Fruit fly (Drosophila melanogaster) whole organism, embryonic: ENCODE measurements around the gene CG17660.
A peak's percentile ranks its signal among the peaks of the same experiment; 100 is the strongest.

ENCODE experiments used
- ATbp ChIP-seq: fragments of 200-800 bp; sonication (Bioruptor generic); optimal IDR thresholded peaks from 2 replicates; lab custom pipeline; 2017; ENCODE audit warnings: missing biosample characterization, mild to moderate bottlenecking, missing genetic modification characterization, missing genetic modification reagents
- Ada2b ChIP-seq: fragments of 200-800 bp; sonication (Bioruptor generic); IDR thresholded peaks from 2 replicates; pipeline ENCODE4 v1.3.6; 2022; ENCODE audit warnings: missing biosample characterization, missing genetic modification characterization
- Bdp1 ChIP-seq: fragments of 200-800 bp; sonication (Bioruptor generic); optimal IDR thresholded peaks from 3 replicates; lab custom pipeline; 2016; ENCODE audit warnings: missing biosample characterization, missing genetic modification characterization
- CG11504 ChIP-seq: fragments of 200-800 bp; sonication (Bioruptor generic); optimal IDR thresholded peaks from 3 replicates; lab custom pipeline; 2019; ENCODE audit warnings: missing biosample characterization, mild to moderate bottlenecking, missing genetic modification characterization, moderate library complexity
- CG12942 ChIP-seq: fragments of 200-800 bp; sonication (Bioruptor generic); optimal IDR thresholded peaks from 3 replicates; lab custom pipeline; 2016; ENCODE audit warnings: missing biosample characterization, missing genetic modification characterization
- CG13894 ChIP-seq: fragments of 200-800 bp; sonication (Bioruptor generic); optimal IDR thresholded peaks from 3 replicates; lab custom pipeline; 2018; ENCODE audit warnings: missing biosample characterization, mild to moderate bottlenecking, missing genetic modification characterization, moderate library complexity
- CG14050 ChIP-seq: fragments of 200-800 bp; sonication (Bioruptor generic); IDR thresholded peaks from 3 replicates; pipeline ENCODE4 v1.3.6; 2022; ENCODE audit warnings: missing biosample characterization, missing genetic modification characterization
- CG14441 ChIP-seq: fragments of 200-800 bp; sonication (Bioruptor generic); IDR thresholded peaks from 2 replicates; pipeline ENCODE4 v1.3.6; 2022; ENCODE audit warnings: missing biosample characterization, missing genetic modification characterization
- CG15073 ChIP-seq: fragments of 200-800 bp; sonication (Bioruptor generic); optimal IDR thresholded peaks from 2 replicates; lab custom pipeline; 2016; ENCODE audit warnings: missing biosample characterization, missing genetic modification characterization
- CG17568 ChIP-seq: fragments of 200-800 bp; sonication (Bioruptor generic); optimal IDR thresholded peaks from 2 replicates; lab custom pipeline; 2018; ENCODE audit warnings: missing biosample characterization, mild to moderate bottlenecking, missing genetic modification characterization, moderate library complexity
- CG31441 ChIP-seq: fragments of 200-800 bp; sonication (Bioruptor generic); IDR thresholded peaks from 2 replicates; pipeline ENCODE4 v1.3.6; 2022; ENCODE audit warnings: missing biosample characterization, missing genetic modification characterization
- CG3726 ChIP-seq: fragments of 200-800 bp; sonication (Bioruptor generic); IDR thresholded peaks from 3 replicates; pipeline ENCODE4, ENCODE4 v1.3.6; 2022; ENCODE audit warnings: missing biosample characterization, missing genetic modification characterization
- CG4820 ChIP-seq: fragments of 200-800 bp; sonication (Bioruptor generic); optimal IDR thresholded peaks from 3 replicates; lab custom pipeline; 2016; ENCODE audit warnings: missing biosample characterization, missing genetic modification characterization
- CG6272 ChIP-seq: fragments of 200-800 bp; sonication (Bioruptor generic); IDR thresholded peaks from 2 replicates; pipeline ENCODE4 v1.3.6; 2022; ENCODE audit warnings: missing biosample characterization, missing genetic modification characterization
- CG6689 ChIP-seq: fragments of 200-800 bp; sonication (Bioruptor generic); IDR thresholded peaks from 2 replicates; pipeline ENCODE4 v1.3.6; 2022; ENCODE audit warnings: missing biosample characterization, missing genetic modification characterization
- CG7786 ChIP-seq: fragments of 200-800 bp; sonication (Bioruptor generic); optimal IDR thresholded peaks from 2 replicates; lab custom pipeline; 2016; ENCODE audit warnings: missing biosample characterization, missing genetic modification characterization
- CG9437 ChIP-seq: fragments of 200-800 bp; sonication (Bioruptor generic); optimal IDR thresholded peaks from 2 replicates; lab custom pipeline; 2018; ENCODE audit warnings: missing biosample characterization, mild to moderate bottlenecking, missing genetic modification characterization
- CHES-1-like ChIP-seq: fragments of 200-800 bp; sonication (Bioruptor generic); optimal IDR thresholded peaks from 2 replicates; lab custom pipeline; 2016; ENCODE audit warnings: missing biosample characterization, missing genetic modification characterization
- E2f2 ChIP-seq: fragments of 200-800 bp; sonication (Bioruptor generic); IDR thresholded peaks from 2 replicates; pipeline ENCODE4 v1.3.6; 2022; ENCODE audit warnings: missing biosample characterization, missing genetic modification characterization
- Lhr ChIP-seq: fragments of 200-800 bp; sonication (Bioruptor generic); optimal IDR thresholded peaks from 3 replicates; lab custom pipeline; 2017; ENCODE audit warnings: mild to moderate bottlenecking, missing biosample characterization, missing genetic modification reagents, missing genetic modification characterization
- Lim3 ChIP-seq: fragments of 200-800 bp; sonication (Bioruptor generic); IDR thresholded peaks from 2 replicates; pipeline ENCODE4 v1.3.6; 2022; ENCODE audit warnings: missing biosample characterization, missing genetic modification characterization
- MTF-1 ChIP-seq: fragments of 200-800 bp; sonication (Bioruptor generic); optimal IDR thresholded peaks from 2 replicates; lab custom pipeline; 2018; ENCODE audit warnings: missing biosample characterization, mild to moderate bottlenecking, missing genetic modification characterization, borderline replicate concordance
- Med ChIP-seq: fragments of 200-800 bp; sonication (Bioruptor generic); peaks from one replicate; lab custom pipeline; 2016; ENCODE audit warnings: missing biosample characterization, missing genetic modification characterization, mild to moderate bottlenecking, inconsistent platforms, moderate library complexity
- NfI ChIP-seq: fragments of 200-800 bp; sonication (Bioruptor generic); optimal IDR thresholded peaks from 3 replicates; lab custom pipeline; 2018; ENCODE audit warnings: missing biosample characterization, mild to moderate bottlenecking, missing genetic modification characterization, moderate library complexity
- Oli ChIP-seq: fragments of 200-800 bp; sonication (Bioruptor generic); optimal IDR thresholded peaks from 2 replicates; lab custom pipeline; 2018; ENCODE audit warnings: missing biosample characterization, mild to moderate bottlenecking, missing genetic modification characterization, moderate library complexity
- Rfx ChIP-seq: fragments of 200-800 bp; sonication (Bioruptor generic); IDR thresholded peaks from 2 replicates; pipeline ENCODE4 v1.3.6; 2022; ENCODE audit warnings: missing biosample characterization, missing genetic modification characterization
- Sin3A ChIP-seq: fragments of >200 bp; optimal IDR thresholded peaks from 2 replicates; lab custom pipeline; 2018
- Taf1 ChIP-seq: fragments of 200-800 bp; sonication (Bioruptor generic); IDR thresholded peaks from 2 replicates; pipeline ENCODE4 v1.3.6; 2022; ENCODE audit warnings: missing biosample characterization, missing genetic modification characterization
- Trl ChIP-seq, 3 experiments: fragments of >200 bp in 2 of 3; fragments of 200-800 bp in 1 of 3; sonication (Bioruptor generic) in 1 of 3; optimal IDR thresholded peaks; 2 replicates in 1 of 3; 3 replicates in 2 of 3; lab custom pipeline; 2016 to 2017; ENCODE audit warnings: missing biosample characterization in 1 of 3, missing genetic modification characterization in 1 of 3
- bab2 ChIP-seq: fragments of 200-800 bp; sonication (Bioruptor generic); optimal IDR thresholded peaks from 2 replicates; lab custom pipeline; 2016; ENCODE audit warnings: missing biosample characterization, missing genetic modification characterization
- bbx ChIP-seq: fragments of 200-800 bp; sonication (Bioruptor generic); IDR thresholded peaks from 2 replicates; pipeline ENCODE4 v1.3.6; 2022; ENCODE audit warnings: missing biosample characterization, missing genetic modification characterization; ENCODE audit not compliant: partially characterized antibody
- crc ChIP-seq: fragments of 200-800 bp; sonication (Bioruptor generic); optimal IDR thresholded peaks from 2 replicates; lab custom pipeline; 2016; ENCODE audit warnings: missing biosample characterization, missing genetic modification characterization
- danr ChIP-seq: fragments of 200-800 bp; sonication (Bioruptor generic); IDR thresholded peaks from 2 replicates; pipeline ENCODE4 v1.3.6; 2022; ENCODE audit warnings: missing biosample characterization, missing genetic modification characterization
- en ChIP-seq: fragments of 200-800 bp; sonication (Bioruptor generic); optimal IDR thresholded peaks from 2 replicates; lab custom pipeline; 2016; ENCODE audit warnings: missing biosample characterization, missing genetic modification characterization
- exex ChIP-seq: fragments of 200-800 bp; sonication (Bioruptor generic); optimal IDR thresholded peaks from 4 replicates; lab custom pipeline; 2018; ENCODE audit warnings: missing biosample characterization, mild to moderate bottlenecking, missing genetic modification characterization, moderate library complexity
- fd3F ChIP-seq: fragments of 200-800 bp; sonication (Bioruptor generic); optimal IDR thresholded peaks from 2 replicates; lab custom pipeline; 2018; ENCODE audit warnings: missing biosample characterization, mild to moderate bottlenecking, missing genetic modification characterization, moderate library complexity
- hbn ChIP-seq: fragments of 200-800 bp; sonication (Bioruptor generic); IDR thresholded peaks from 2 replicates; pipeline ENCODE4 v1.3.6; 2022; ENCODE audit warnings: missing biosample characterization, missing genetic modification characterization; ENCODE audit not compliant: partially characterized antibody
- kni ChIP-seq: fragments of 200-800 bp; sonication (Bioruptor generic); optimal IDR thresholded peaks from 3 replicates; lab custom pipeline; 2017; ENCODE audit warnings: mild to moderate bottlenecking, missing biosample characterization, missing genetic modification reagents, missing genetic modification characterization
- lilli ChIP-seq: fragments of 200-800 bp; sonication (Bioruptor generic); optimal IDR thresholded peaks from 3 replicates; lab custom pipeline; 2016; ENCODE audit warnings: missing biosample characterization, missing genetic modification characterization
- nau ChIP-seq: fragments of 200-800 bp; sonication (Bioruptor generic); optimal IDR thresholded peaks from 3 replicates; lab custom pipeline; 2017; ENCODE audit warnings: missing biosample characterization, mild to moderate bottlenecking, missing genetic modification characterization, missing genetic modification reagents
- pan ChIP-seq, 4 experiments: fragments of >200 bp in 3 of 4; fragments of 200-800 bp in 1 of 4; sonication (Bioruptor generic) in 1 of 4; optimal IDR thresholded peaks in 3 of 4; IDR thresholded peaks in 1 of 4; 2 replicates each; pipeline versions ENCODE4 v1.3.6 to Lab custom; 2017 to 2022; ENCODE audit warnings: missing biosample characterization in 2 of 4, missing genetic modification characterization in 2 of 4, mixed read lengths in 1 of 4
- pum ChIP-seq: fragments of 200-800 bp; sonication (Bioruptor generic); optimal IDR thresholded peaks from 2 replicates; lab custom pipeline; 2016; ENCODE audit warnings: missing biosample characterization, missing genetic modification characterization
- salm ChIP-seq: fragments of 200-800 bp; sonication (Bioruptor generic); optimal IDR thresholded peaks from 2 replicates; lab custom pipeline; 2018; ENCODE audit warnings: missing biosample characterization, mild to moderate bottlenecking, missing genetic modification characterization
- seq ChIP-seq: fragments of 200-800 bp; sonication (Bioruptor generic); IDR thresholded peaks from 2 replicates; pipeline ENCODE4 v1.3.6; 2022; ENCODE audit warnings: missing biosample characterization, missing genetic modification characterization
- so ChIP-seq: fragments of 200-800 bp; sonication (Bioruptor generic); IDR thresholded peaks from 3 replicates; pipeline ENCODE4 v1.3.6; 2022; ENCODE audit warnings: missing biosample characterization, missing genetic modification characterization
- sob ChIP-seq: fragments of 200-800 bp; sonication (Bioruptor generic); IDR thresholded peaks from 2 replicates; pipeline ENCODE4 v1.3.6; 2022; ENCODE audit warnings: missing biosample characterization, missing genetic modification characterization
- stc ChIP-seq: fragments of 200-800 bp; sonication (Bioruptor generic); IDR thresholded peaks from 2 replicates; pipeline ENCODE4 v1.3.6; 2022; ENCODE audit warnings: missing biosample characterization, missing genetic modification characterization
- zen2 ChIP-seq: fragments of 200-800 bp; sonication (Bioruptor generic); IDR thresholded peaks from 3 replicates; pipeline ENCODE4 v1.3.6; 2022; ENCODE audit warnings: missing biosample characterization, missing genetic modification characterization; ENCODE audit not compliant: partially characterized antibody

CG17660 gene

DNA sequence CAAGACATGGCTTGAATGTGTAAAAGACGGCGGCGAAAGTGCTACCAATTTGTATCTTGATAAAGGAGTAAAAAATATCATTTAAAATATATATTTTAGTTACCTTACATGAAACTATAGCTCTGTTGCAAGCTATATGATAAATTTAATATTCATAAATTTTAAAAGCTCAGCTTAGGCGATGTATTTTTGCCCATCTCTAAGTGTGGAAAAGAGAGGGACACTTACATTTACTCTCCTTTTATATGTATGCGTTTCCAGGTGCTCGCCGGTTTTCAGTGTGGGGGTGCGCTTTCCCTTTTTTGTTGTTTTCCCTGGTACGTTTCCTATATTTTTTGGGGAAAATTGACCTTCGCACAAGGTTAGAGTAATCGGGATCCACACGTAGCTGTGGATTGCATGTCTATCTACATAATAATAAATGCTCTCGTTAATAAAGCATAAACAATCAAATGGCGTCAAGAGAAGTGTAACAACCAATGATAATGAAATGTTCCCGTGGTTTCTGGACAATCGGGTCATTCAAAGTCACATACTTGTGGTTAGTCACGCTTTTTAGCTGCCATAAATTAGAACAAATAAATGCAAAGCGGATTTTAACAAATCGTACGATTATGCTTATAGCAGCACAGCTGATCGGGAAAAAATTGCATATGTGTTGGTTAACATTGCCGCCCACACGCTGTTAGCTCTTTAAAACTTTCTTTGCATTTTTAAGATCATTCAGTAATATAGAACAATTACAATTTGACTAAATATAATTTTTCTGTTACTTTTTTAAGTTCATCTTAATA lies 17.8 kb upstream of the CG17660 start (continued):
- TF ChIP-seq ATbp (GFP tag; lab: Kevin White, UChicago): peak; percentile 98
- TF ChIP-seq MTF-1 (GFP tag; lab: Kevin White, UChicago): peak; percentile 69
- peak; percentile 97 for TF ChIP-seq so (GFP tag; lab: Robert Waterston, UW)
- TF ChIP-seq Ada2b: peak; percentile 96
- TF ChIP-seq Trl (optimal IDR thresholded peaks at IDR 0.05; lab: Kevin White, UChicago): peak; percentile 57 to 79
- TF ChIP-seq Trl (GFP tag; optimal IDR thresholded peaks at IDR 0.05; lab: Kevin White, UChicago): peak; percentile 80
- TF ChIP-seq Lim3 (GFP tag; lab: Robert Waterston, UW): peak; percentile 75
- TF ChIP-seq seq (GFP tag; lab: Robert Waterston, UW): peak; percentile 97
- peak; percentile 94 for TF ChIP-seq danr (GFP tag; lab: Robert Waterston, UW)
- peak; percentile 82 for TF ChIP-seq CG7786
- peak; percentile 97 for TF ChIP-seq CG6689 (GFP tag; lab: Robert Waterston, UW)
- TF ChIP-seq stc (GFP tag; lab: Robert Waterston, UW): peak; percentile 95
- TF ChIP-seq Taf1 (GFP tag; lab: Robert Waterston, UW): peak; percentile 95
- peak; percentile 97 for TF ChIP-seq Med (GFP tag; lab: Kevin White, UChicago)
- peak; percentile 98 for TF ChIP-seq salm (tag; lab: Kevin White, UChicago)
- TF ChIP-seq E2f2 (GFP tag; lab: Robert Waterston, UW): peak; percentile 83
- peak; percentile 97 for TF ChIP-seq CG11504 (tag; lab: Kevin White, UChicago)
- peak; percentile 78 for TF ChIP-seq bbx (GFP tag; lab: Robert Waterston, UW)
- peak; percentile 98 for TF ChIP-seq Rfx (GFP tag; lab: Robert Waterston, UW)
- no peak; the same call in 2 of the 3 replicates for TF ChIP-seq zen2 (GFP tag; lab: Robert Waterston, UW)
- TF ChIP-seq CG14050 (GFP tag; lab: Robert Waterston, UW): peak; percentile 94
- peak; percentile 85 for TF ChIP-seq CHES-1-like (GFP tag; lab: Kevin White, UChicago)
- TF ChIP-seq CG15073 (GFP tag; lab: Kevin White, UChicago): peak; percentile 65
- peak; percentile 97 for TF ChIP-seq lilli (GFP tag; lab: Kevin White, UChicago)
- TF ChIP-seq CG31441 (GFP tag; lab: Robert Waterston, UW): peak; percentile 84
- no peak for TF ChIP-seq crc (GFP tag; lab: Kevin White, UChicago)
- TF ChIP-seq CG6272 (GFP tag; lab: Robert Waterston, UW): peak; percentile 96
- peak; percentile 93 for TF ChIP-seq CG9437 (GFP tag; lab: Kevin White, UChicago)
- peak; percentile 98 for TF ChIP-seq Oli (tag; lab: Kevin White, UChicago)
- peak; percentile 79 for TF ChIP-seq Bdp1 (GFP tag; lab: Kevin White, UChicago)
- TF ChIP-seq Sin3A (lab: Kevin White, UChicago): no peak
- peak; percentile 98 for TF ChIP-seq sob (GFP tag; lab: Robert Waterston, UW)
- peak; percentile 98 for TF ChIP-seq CG13894 (tag; lab: Kevin White, UChicago)
- no peak for TF ChIP-seq pan (optimal IDR thresholded peaks at IDR 0.05; lab: Kevin White, UChicago)
- peak in 1 of 2 experiments; percentile 95 for TF ChIP-seq pan (GFP tag; optimal IDR thresholded peaks at IDR 0.05 in 1 of 2, IDR thresholded peaks at IDR 0.05 in 1 of 2)
- peak; percentile 88; the same call in 2 of the 3 replicates for TF ChIP-seq CG3726 (GFP tag; lab: Robert Waterston, UW)
- peak; percentile 96 for TF ChIP-seq hbn (GFP tag; lab: Robert Waterston, UW)
- peak; percentile 96 for TF ChIP-seq CG14441 (GFP tag; lab: Robert Waterston, UW)
- TF ChIP-seq CG17568: peak; percentile 97
- peak; percentile 33 for TF ChIP-seq en (GFP tag; lab: Kevin White, UChicago)
- TF ChIP-seq CG12942 (GFP tag; lab: Kevin White, UChicago): peak; percentile 93
- peak; percentile 86 for TF ChIP-seq exex (tag; lab: Kevin White, UChicago)
- TF ChIP-seq bab2 (GFP tag; lab: Kevin White, UChicago): peak; percentile 89
- peak; percentile 98 for TF ChIP-seq fd3F (GFP tag; lab: Kevin White, UChicago)
- TF ChIP-seq kni: peak; percentile 98
- peak; percentile 94 for TF ChIP-seq CG4820 (GFP tag; lab: Kevin White, UChicago)
- TF ChIP-seq pum (GFP tag; lab: Kevin White, UChicago): peak; percentile 86
- TF ChIP-seq Lhr (GFP tag; lab: Kevin White, UChicago): peak; percentile 96
- TF ChIP-seq NfI: peak; percentile 99
- peak; percentile 95 for TF ChIP-seq nau (GFP tag; lab: Kevin White, UChicago)
